Fruit fly (Drosophila melanogaster): ENCODE data around the gene CG13926.

dm6 chr3L:1615701-1616100 lies 2.3 kb downstream of the CG13926 start, which contains the start of gene CG12105:
- TF ChIP-seq Lpt (GFP tag; optimal IDR thresholded peaks at IDR 0.05), result no peak
- no peak for TF ChIP-seq svp (GFP tag)
